Fruit fly (Drosophila melanogaster) whole organism, embryonic: ENCODE results near the gene dmrt93B.

Source experiments
- Asciz ChIP-seq: fragments of 200-800 bp; sonication (Bioruptor generic); optimal IDR thresholded peaks from 2 replicates; lab custom pipeline; 2017; ENCODE audit warnings: missing biosample characterization, mild to moderate bottlenecking, missing genetic modification characterization, missing genetic modification reagents
- C15 ChIP-seq: fragments of 200-800 bp; sonication (Bioruptor generic); IDR thresholded peaks from 3 replicates; pipeline ENCODE4 v1.3.6; 2022; ENCODE audit warnings: missing biosample characterization, missing genetic modification characterization
- CG10431 ChIP-seq: fragments of 200-800 bp; sonication (Bioruptor generic); optimal IDR thresholded peaks from 3 replicates; lab custom pipeline; 2018; ENCODE audit warnings: missing biosample characterization, mild to moderate bottlenecking, missing genetic modification characterization
- CG11247 ChIP-seq: fragments of 200-800 bp; sonication (Bioruptor generic); IDR thresholded peaks from 2 replicates; pipeline ENCODE4 v1.3.6; 2022; ENCODE audit warnings: missing biosample characterization, missing genetic modification characterization
- CG12219 ChIP-seq: fragments of 200-800 bp; sonication (Bioruptor generic); optimal IDR thresholded peaks from 3 replicates; lab custom pipeline; 2018; ENCODE audit warnings: missing biosample characterization, mild to moderate bottlenecking, missing genetic modification characterization
- CG12659 ChIP-seq: fragments of 200-800 bp; sonication (Bioruptor generic); optimal IDR thresholded peaks from 3 replicates; lab custom pipeline; 2017; ENCODE audit warnings: mild to moderate bottlenecking, missing biosample characterization, missing genetic modification reagents, missing genetic modification characterization
- CG14710 ChIP-seq: fragments of 200-800 bp; sonication (Bioruptor generic); optimal IDR thresholded peaks from 3 replicates; lab custom pipeline; 2019; ENCODE audit warnings: missing biosample characterization, mild to moderate bottlenecking, missing genetic modification characterization, moderate library complexity
- CG1647 ChIP-seq: fragments of 200-800 bp; sonication (Bioruptor generic); optimal IDR thresholded peaks from 3 replicates; lab custom pipeline; 2016; ENCODE audit warnings: missing biosample characterization, missing genetic modification characterization
- CG17361 ChIP-seq: fragments of 200-800 bp; sonication (Bioruptor generic); IDR thresholded peaks from 3 replicates; pipeline ENCODE4 v1.3.6; 2022; ENCODE audit warnings: missing biosample characterization, missing genetic modification characterization
- CG17912 ChIP-seq: fragments of 200-800 bp; sonication (Bioruptor generic); optimal IDR thresholded peaks from 2 replicates; lab custom pipeline; 2018; ENCODE audit warnings: missing biosample characterization, mild to moderate bottlenecking, missing genetic modification characterization
- CG32532 ChIP-seq: fragments of 200-800 bp; sonication (Bioruptor generic); IDR thresholded peaks from 2 replicates; pipeline ENCODE4 v1.3.6; 2022; ENCODE audit warnings: missing biosample characterization, missing genetic modification characterization
- CG33213 ChIP-seq: fragments of 200-800 bp; sonication (Bioruptor generic); optimal IDR thresholded peaks from 3 replicates; lab custom pipeline; 2016; ENCODE audit warnings: missing biosample characterization, missing genetic modification characterization
- CG34224 ChIP-seq: fragments of 200-800 bp; sonication (Bioruptor generic); IDR thresholded peaks from 3 replicates; pipeline ENCODE4 v1.3.6; 2022; ENCODE audit warnings: missing biosample characterization, missing genetic modification characterization; ENCODE audit not compliant: partially characterized antibody
- CG4424 ChIP-seq: fragments of 200-800 bp; sonication (Bioruptor generic); optimal IDR thresholded peaks from 3 replicates; lab custom pipeline; 2016; ENCODE audit warnings: missing biosample characterization, missing genetic modification characterization
- CG4730 ChIP-seq: fragments of 200-800 bp; sonication (Bioruptor generic); IDR thresholded peaks from 2 replicates; pipeline ENCODE4 v1.3.6; 2022; ENCODE audit warnings: missing biosample characterization, missing genetic modification characterization
- CG6765 ChIP-seq: fragments of 200-800 bp; sonication (Bioruptor generic); optimal IDR thresholded peaks from 3 replicates; lab custom pipeline; 2017; ENCODE audit warnings: missing biosample characterization, mild to moderate bottlenecking, missing genetic modification characterization
- CG7556 ChIP-seq: fragments of 200-800 bp; sonication (Bioruptor generic); optimal IDR thresholded peaks from 2 replicates; lab custom pipeline; 2017; ENCODE audit warnings: missing biosample characterization, mild to moderate bottlenecking, missing genetic modification characterization
- CG7987 ChIP-seq: fragments of 200-800 bp; sonication (Bioruptor generic); optimal IDR thresholded peaks from 2 replicates; lab custom pipeline; 2018; ENCODE audit warnings: missing biosample characterization, mild to moderate bottlenecking, missing genetic modification characterization, moderate library complexity
- CG8478 ChIP-seq: fragments of >200 bp; optimal IDR thresholded peaks from 2 replicates; lab custom pipeline; 2018
- CG9876 ChIP-seq: fragments of 200-800 bp; sonication (Bioruptor generic); optimal IDR thresholded peaks from 2 replicates; lab custom pipeline; 2016; ENCODE audit warnings: missing biosample characterization, missing genetic modification characterization
- D19A ChIP-seq: fragments of 200-800 bp; optimal IDR thresholded peaks from 3 replicates; lab custom pipeline; 2019; ENCODE audit warnings: missing biosample characterization, mild to moderate bottlenecking, missing genetic modification characterization, moderate library complexity
- Gug ChIP-seq: fragments of 200-800 bp; sonication (Bioruptor generic); IDR thresholded peaks from 4 replicates; pipeline ENCODE4 v1.3.6; 2022; ENCODE audit warnings: missing biosample characterization, missing genetic modification characterization
- H15 ChIP-seq: fragments of 200-800 bp; sonication (Bioruptor generic); IDR thresholded peaks from 3 replicates; pipeline ENCODE4 v1.3.6; 2022; ENCODE audit warnings: missing biosample characterization, missing genetic modification characterization
- Hmx ChIP-seq: fragments of 200-800 bp; sonication (Bioruptor generic); optimal IDR thresholded peaks from 2 replicates; lab custom pipeline; 2016; ENCODE audit warnings: missing biosample characterization, missing genetic modification characterization
- Mad ChIP-seq: fragments of 200-800 bp; sonication (Bioruptor generic); optimal IDR thresholded peaks from 2 replicates; lab custom pipeline; 2016; ENCODE audit warnings: missing biosample characterization, missing genetic modification characterization
- Mrtf ChIP-seq: fragments of 200-800 bp; sonication (Bioruptor generic); IDR thresholded peaks from 3 replicates; pipeline ENCODE4 v1.3.6; 2022; ENCODE audit warnings: missing biosample characterization, missing genetic modification characterization
- NK7.1 ChIP-seq: fragments of 200-800 bp; sonication (Bioruptor generic); optimal IDR thresholded peaks from 3 replicates; lab custom pipeline; 2016; ENCODE audit warnings: missing biosample characterization, missing genetic modification characterization
- Poxn ChIP-seq: fragments of 200-800 bp; sonication (Bioruptor generic); IDR thresholded peaks from 2 replicates; pipeline ENCODE4 v1.3.6; 2022; ENCODE audit warnings: missing biosample characterization, missing genetic modification characterization
- Scr ChIP-seq: fragments of 200-800 bp; sonication (Bioruptor generic); IDR thresholded peaks from 2 replicates; pipeline ENCODE4 v1.3.6; 2022; ENCODE audit warnings: missing biosample characterization, missing genetic modification characterization; ENCODE audit not compliant: partially characterized antibody
- Sox100B ChIP-seq: fragments of 200-800 bp; sonication (Bioruptor generic); optimal IDR thresholded peaks from 3 replicates; lab custom pipeline; 2018; ENCODE audit warnings: missing biosample characterization, mild to moderate bottlenecking, missing genetic modification characterization
- Usf ChIP-seq: fragments of 200-800 bp; sonication (Bioruptor generic); optimal IDR thresholded peaks from 2 replicates; lab custom pipeline; 2017; ENCODE audit warnings: missing genotype, missing biosample characterization, missing genetic modification characterization
- bab2 ChIP-seq: fragments of 200-800 bp; sonication (Bioruptor generic); optimal IDR thresholded peaks from 2 replicates; lab custom pipeline; 2016; ENCODE audit warnings: missing biosample characterization, missing genetic modification characterization
- cad ChIP-seq: fragments of >200 bp; optimal IDR thresholded peaks from 2 replicates; lab custom pipeline; 2017; ENCODE audit warnings: missing biosample characterization, missing genetic modification characterization
- crc ChIP-seq: fragments of 200-800 bp; sonication (Bioruptor generic); optimal IDR thresholded peaks from 2 replicates; lab custom pipeline; 2016; ENCODE audit warnings: missing biosample characterization, missing genetic modification characterization
- dan ChIP-seq: fragments of 200-800 bp; sonication (Bioruptor generic); IDR thresholded peaks from 2 replicates; pipeline ENCODE4 v1.3.6; 2022; ENCODE audit warnings: missing biosample characterization, missing genetic modification characterization
- danr ChIP-seq: fragments of 200-800 bp; sonication (Bioruptor generic); IDR thresholded peaks from 2 replicates; pipeline ENCODE4 v1.3.6; 2022; ENCODE audit warnings: missing biosample characterization, missing genetic modification characterization
- fd64A ChIP-seq: fragments of 200-800 bp; sonication (Bioruptor generic); optimal IDR thresholded peaks from 3 replicates; lab custom pipeline; 2018; ENCODE audit warnings: missing biosample characterization, mild to moderate bottlenecking, missing genetic modification characterization
- grn ChIP-seq: fragments of 200-800 bp; sonication (Bioruptor generic); optimal IDR thresholded peaks from 3 replicates; lab custom pipeline; 2017; ENCODE audit warnings: missing biosample characterization, missing genetic modification characterization
- inv ChIP-seq: fragments of 200-800 bp; sonication (Bioruptor generic); IDR thresholded peaks from 2 replicates; pipeline ENCODE4 v1.3.6; 2022; ENCODE audit warnings: missing biosample characterization, missing genetic modification characterization; ENCODE audit not compliant: partially characterized antibody
- kay ChIP-seq: fragments of 200-800 bp; sonication (Bioruptor generic); optimal IDR thresholded peaks from 2 replicates; lab custom pipeline; 2016; ENCODE audit warnings: missing biosample characterization, missing genetic modification characterization
- lbe ChIP-seq: fragments of 200-800 bp; sonication (Bioruptor generic); optimal IDR thresholded peaks from 2 replicates; lab custom pipeline; 2016; ENCODE audit warnings: missing biosample characterization, mild to moderate bottlenecking, missing genetic modification characterization
- mld ChIP-seq: fragments of 200-800 bp; sonication (Bioruptor generic); IDR thresholded peaks from 3 replicates; pipeline ENCODE4 v1.3.6; 2022; ENCODE audit warnings: missing biosample characterization, missing genetic modification characterization; ENCODE audit not compliant: partially characterized antibody
- onecut ChIP-seq: fragments of 200-800 bp; sonication (Bioruptor generic); IDR thresholded peaks from 2 replicates; pipeline ENCODE4 v1.3.6; 2022; ENCODE audit warnings: missing biosample characterization, missing genetic modification characterization
- pho ChIP-seq: fragments of 200-800 bp; sonication (Bioruptor generic); optimal IDR thresholded peaks from 2 replicates; lab custom pipeline; 2016; ENCODE audit warnings: missing biosample characterization, missing genetic modification characterization
- phol ChIP-seq: fragments of 200-800 bp; sonication (Bioruptor generic); optimal IDR thresholded peaks from 3 replicates; lab custom pipeline; 2018; ENCODE audit warnings: missing biosample characterization, mild to moderate bottlenecking, missing genetic modification characterization, moderate library complexity
- sd ChIP-seq: fragments of 200-800 bp; sonication (Bioruptor generic); optimal IDR thresholded peaks from 3 replicates; lab custom pipeline; 2018; ENCODE audit warnings: missing biosample characterization, mild to moderate bottlenecking, missing genetic modification characterization, moderate library complexity
- so ChIP-seq: fragments of 200-800 bp; sonication (Bioruptor generic); IDR thresholded peaks from 3 replicates; pipeline ENCODE4 v1.3.6; 2022; ENCODE audit warnings: missing biosample characterization, missing genetic modification characterization
- sqz ChIP-seq: fragments of 200-800 bp; sonication (Bioruptor generic); optimal IDR thresholded peaks from 3 replicates; lab custom pipeline; 2018; ENCODE audit warnings: missing biosample characterization, mild to moderate bottlenecking, missing genetic modification characterization
- ttk ChIP-seq: fragments of 200-800 bp; sonication (Bioruptor generic); IDR thresholded peaks from 2 replicates; pipeline ENCODE4 v2.1.2; 2022; ENCODE audit warnings: missing biosample characterization, missing genetic modification characterization
- z ChIP-seq: fragments of 200-800 bp; sonication (Bioruptor generic); IDR thresholded peaks from 3 replicates; pipeline ENCODE4 v1.3.6; 2022; ENCODE audit warnings: missing biosample characterization, missing genetic modification characterization
- zf30C ChIP-seq: fragments of 200-800 bp; sonication (Bioruptor generic); optimal IDR thresholded peaks from 3 replicates; lab custom pipeline; 2018; ENCODE audit warnings: missing biosample characterization, mild to moderate bottlenecking, missing genetic modification characterization

The dmrt93B gene

dm6 chr3R:21107907-21108591, 34.2 kb downstream of the dmrt93B start, which contains the start of the genes Sec15 and rtet:
Sec15 (minus strand) TSS chr3R:21107972.
rtet (plus strand) TSS chr3R:21108446.
- peak; percentile 64 for TF ChIP-seq Scr (GFP tag; lab: Robert Waterston, UW)
- TF ChIP-seq crc (GFP tag; lab: Kevin White, UChicago) = no peak
- TF ChIP-seq CG1647 (GFP tag; lab: Kevin White, UChicago) = no peak
- peak; percentile 54 for TF ChIP-seq CG4424 (GFP tag; lab: Kevin White, UChicago)
- no peak for TF ChIP-seq Gug (GFP tag; lab: Robert Waterston, UW)
- TF ChIP-seq lbe = peak; percentile 7
- peak; percentile 48 for TF ChIP-seq inv
- TF ChIP-seq CG12659 = peak; percentile 70
- TF ChIP-seq fd64A = no peak
- peak; percentile 42 for TF ChIP-seq pho (GFP tag; lab: Kevin White, UChicago)
- TF ChIP-seq CG10431 (GFP tag; lab: Kevin White, UChicago) = no peak
- peak; percentile 28 for TF ChIP-seq bab2
- TF ChIP-seq grn (GFP tag; lab: Kevin White, UChicago) = no peak
- TF ChIP-seq CG11247 (GFP tag; lab: Robert Waterston, UW) = peak; percentile 53
- TF ChIP-seq CG33213 = no peak
- peak; percentile 63; the same call in 2 of the 3 replicates for TF ChIP-seq CG34224
- no peak for TF ChIP-seq kay (GFP tag; lab: Kevin White, UChicago)
- peak; percentile 21 for TF ChIP-seq CG9876 (GFP tag; lab: Kevin White, UChicago)
- 0 out of 3 replicates have a peak, but pooled peaks have one; percentile 23 for TF ChIP-seq so
- peak; percentile 17 for TF ChIP-seq CG7556 (GFP tag; lab: Kevin White, UChicago)
- no peak for TF ChIP-seq cad
- TF ChIP-seq phol (tag; lab: Kevin White, UChicago) = peak; percentile 91
- TF ChIP-seq ttk = 0 out of 2 replicates have a peak, but pooled peaks have one; percentile 24
- TF ChIP-seq CG12219 = peak; percentile 50
- no peak for TF ChIP-seq NK7.1
- peak; percentile 25 for TF ChIP-seq CG6765
- TF ChIP-seq sqz = no peak
- peak; percentile 47; the same call in 1 of the 3 replicates for TF ChIP-seq H15 (GFP tag; lab: Robert Waterston, UW)
- TF ChIP-seq onecut = peak; percentile 75
- peak; percentile 46; the same call in 1 of the 3 replicates for TF ChIP-seq mld
- no peak for TF ChIP-seq zf30C (GFP tag; lab: Kevin White, UChicago)
- peak; percentile 92 for TF ChIP-seq sd (tag; lab: Kevin White, UChicago)
- peak; percentile 31; the same call in 1 of the 3 replicates for TF ChIP-seq CG17361 (GFP tag; lab: Robert Waterston, UW)
- peak; percentile 67; the same call in 1 of the 2 replicates for TF ChIP-seq CG32532 (GFP tag; lab: Robert Waterston, UW)
- TF ChIP-seq danr (GFP tag; lab: Robert Waterston, UW) = no peak
- TF ChIP-seq dan = no peak
- TF ChIP-seq Mrtf (GFP tag; lab: Robert Waterston, UW) = peak; percentile 49; the same call in 2 of the 3 replicates
- TF ChIP-seq Sox100B (GFP tag; lab: Kevin White, UChicago) = no peak
- peak; percentile 77 for TF ChIP-seq CG14710
- TF ChIP-seq CG17912 (GFP tag; lab: Kevin White, UChicago) = no peak
- TF ChIP-seq CG7987 (GFP tag; lab: Kevin White, UChicago) = no peak
- TF ChIP-seq Usf (GFP tag; lab: Kevin White, UChicago) = peak; percentile 40
- no peak for TF ChIP-seq D19A
- no peak for TF ChIP-seq Asciz (GFP tag; lab: Kevin White, UChicago)
- no peak for TF ChIP-seq Poxn (GFP tag; lab: Robert Waterston, UW)
- TF ChIP-seq z = no peak
- no peak for TF ChIP-seq Hmx (GFP tag; lab: Kevin White, UChicago)
- TF ChIP-seq C15 (GFP tag; lab: Robert Waterston, UW) = no peak
- no peak for TF ChIP-seq CG4730
- peak; percentile 48 for TF ChIP-seq Mad (GFP tag; lab: Kevin White, UChicago)
- no peak for TF ChIP-seq CG8478 (lab: Kevin White, UChicago)
